Fruit fly (Drosophila melanogaster): ENCODE results near the gene mRNA-cap.
A peak's percentile ranks its signal among the peaks of the same experiment; 100 is the strongest.

Gene mRNA-cap

DNA sequence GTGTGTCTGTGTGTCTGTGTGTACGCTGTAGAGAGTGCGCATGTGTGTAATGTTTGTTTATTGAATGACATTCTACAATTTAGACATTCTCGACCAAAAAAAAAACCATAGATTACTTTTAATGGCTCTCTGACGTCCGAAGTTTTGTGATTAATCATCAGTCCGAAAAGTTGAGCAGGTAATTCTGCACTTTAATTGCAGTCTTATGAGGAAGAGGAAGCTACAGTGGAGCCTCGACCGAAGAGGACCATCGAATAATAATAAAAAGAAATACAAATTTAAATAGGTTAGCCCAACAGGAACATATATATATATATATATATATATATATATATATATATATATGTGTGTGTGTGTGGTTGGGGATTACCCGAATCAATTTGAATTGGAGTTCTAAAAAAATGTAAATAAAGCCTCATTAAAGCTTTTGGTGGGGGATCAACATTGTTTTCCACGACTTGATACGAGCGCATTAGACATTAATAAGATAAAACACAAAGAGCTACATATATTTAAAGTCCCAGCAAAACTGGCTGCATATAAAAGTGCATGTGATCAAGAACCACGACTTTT is 33.3 kb downstream of the mRNA-cap start (continued):
- TF ChIP-seq CG14667 (GFP tag; IDR thresholded peaks at IDR 0.05) (no peak), CG30403 (GFP tag; optimal IDR thresholded peaks at IDR 0.05) (no peak), Drgx (GFP tag; IDR thresholded peaks at IDR 0.05) (no peak), chinmo (GFP tag; IDR thresholded peaks at IDR 0.05; ENCODE audit: partially characterized antibody) (no peak), CG12769 (tag; optimal IDR thresholded peaks at IDR 0.05) (no peak), fru (optimal IDR thresholded peaks at IDR 0.05) (no peak), Gsc (GFP tag; IDR thresholded peaks at IDR 0.05) (no peak), eyg (GFP tag; optimal IDR thresholded peaks at IDR 0.05) (no peak), eve (GFP tag; optimal IDR thresholded peaks at IDR 0.05) (peak in 1 of 2 experiments; percentile 34), CG6654 (GFP tag; optimal IDR thresholded peaks at IDR 0.05) (no peak), B-H1 (GFP tag; IDR thresholded peaks at IDR 0.05) (no peak), CG3281 (GFP tag; optimal IDR thresholded peaks at IDR 0.05) (peak; percentile 6), Nf-YC (tag; optimal IDR thresholded peaks at IDR 0.05) (no peak), Abd-B (GFP tag; optimal IDR thresholded peaks at IDR 0.05) (no peak), CG3838 (GFP tag; optimal IDR thresholded peaks at IDR 0.05) (no peak), CG10147 (GFP tag; optimal IDR thresholded peaks at IDR 0.05) (no peak), Sin3A (optimal IDR thresholded peaks at IDR 0.05) (no peak), CG13894 (tag; optimal IDR thresholded peaks at IDR 0.05) (no peak), Lim3 (GFP tag; IDR thresholded peaks at IDR 0.05) (no peak), dati (GFP tag; IDR thresholded peaks at IDR 0.05) (no peak), CG1603 (tag; optimal IDR thresholded peaks at IDR 0.05) (no peak), CG9215 (GFP tag; IDR thresholded peaks at IDR 0.05) (no peak), CG12071 (GFP tag; optimal IDR thresholded peaks at IDR 0.05) (no peak), gce (GFP tag; IDR thresholded peaks at IDR 0.05) (no peak), pum (GFP tag; optimal IDR thresholded peaks at IDR 0.05) (no peak), cg (GFP tag; optimal IDR thresholded peaks at IDR 0.05) (no peak), hb (GFP tag; IDR thresholded peaks at IDR 0.05; ENCODE audit: partially characterized antibody) (no peak), CG1647 (GFP tag; optimal IDR thresholded peaks at IDR 0.05) (no peak), Camta (GFP tag; optimal IDR thresholded peaks at IDR 0.05) (no peak), CG5953 (GFP tag; IDR thresholded peaks at IDR 0.05) (no peak), hbn (GFP tag; IDR thresholded peaks at IDR 0.05; ENCODE audit: partially characterized antibody) (no peak), exex (tag; optimal IDR thresholded peaks at IDR 0.05) (peak; percentile 16), gem (tag; optimal IDR thresholded peaks at IDR 0.05) (peak; percentile 6), CG17912 (GFP tag; optimal IDR thresholded peaks at IDR 0.05) (no peak), CG2129 (GFP tag; IDR thresholded peaks at IDR 0.05; ENCODE audit: partially characterized antibody) (no peak), HmgD (GFP tag; optimal IDR thresholded peaks at IDR 0.05) (no peak), CG8944 (GFP tag; optimal IDR thresholded peaks at IDR 0.05) (no peak), CG7963 (GFP tag; IDR thresholded peaks at IDR 0.05; ENCODE audit: partially characterized antibody) (no peak), Dll (GFP tag; IDR thresholded peaks at IDR 0.05; ENCODE audit: partially characterized antibody) (no peak), CG3847 (GFP tag; IDR thresholded peaks at IDR 0.05) (no peak), abd-A (tag; optimal IDR thresholded peaks at IDR 0.05) (no peak), gcm (GFP tag; optimal IDR thresholded peaks at IDR 0.05) (no peak), CG17612 (GFP tag; IDR thresholded peaks at IDR 0.05) (no peak), gcm2 (GFP tag; optimal IDR thresholded peaks at IDR 0.05) (no peak), ase (GFP tag; IDR thresholded peaks at IDR 0.05) (no peak), sqz (GFP tag; optimal IDR thresholded peaks at IDR 0.05) (peak; percentile 68), crol (GFP tag; IDR thresholded peaks at IDR 0.05) (no peak), Dek (tag; optimal IDR thresholded peaks at IDR 0.05) (no peak), CG12942 (GFP tag; optimal IDR thresholded peaks at IDR 0.05) (no peak), CG8359 (GFP tag; optimal IDR thresholded peaks at IDR 0.05; ENCODE audit: borderline replicate concordance) (no peak), CG15479 (GFP tag; optimal IDR thresholded peaks at IDR 0.05) (no peak), ttk (GFP tag; IDR thresholded peaks at IDR 0.05) (no peak)
